Worm (Caenorhabditis elegans): Measurements from ENCODE around the gene spt-5.
A peak's percentile ranks its signal among the peaks of the same experiment; 100 is the strongest.

The spt-5 gene

DNA sequence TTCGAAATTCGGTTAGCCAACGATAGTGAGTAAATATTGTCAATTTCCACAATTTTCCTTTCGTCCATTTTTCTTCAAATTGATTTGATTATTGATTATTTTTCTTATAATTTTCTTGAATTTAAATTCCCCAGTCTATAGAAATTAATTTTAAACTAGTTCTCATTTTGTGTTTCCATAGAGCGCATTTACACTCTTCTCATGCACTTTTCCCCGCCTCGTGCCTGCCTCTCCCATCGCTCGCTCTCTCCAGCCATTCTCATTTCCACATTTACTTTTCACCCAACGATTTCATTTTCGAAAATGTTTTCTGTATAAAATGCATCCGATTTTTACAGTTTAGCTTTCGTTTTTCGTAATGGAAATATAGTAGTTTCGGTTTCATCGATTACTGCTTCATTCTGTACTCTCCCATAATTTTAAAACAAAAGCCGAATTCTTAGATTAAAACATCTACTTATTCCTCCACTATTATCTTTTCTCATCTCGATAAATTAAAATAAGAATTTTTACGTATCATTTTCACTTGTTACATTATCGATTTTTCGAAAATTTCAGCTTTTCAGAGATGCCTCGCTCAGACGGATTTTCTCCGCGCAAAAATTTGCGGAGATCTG, 27.7 kb downstream of the spt-5 start, which contains the start of gene lex-1 (continued):
- TF ChIP-seq mbf-1 (tag; optimal IDR thresholded peaks at IDR 0.05), result no peak
- no peak for TF ChIP-seq sma-3 (GFP tag; optimal IDR thresholded peaks at IDR 0.05)
- no peak for TF ChIP-seq nhr-237 (tag; optimal IDR thresholded peaks at IDR 0.05)
- no peak for TF ChIP-seq alr-1 (tag; optimal IDR thresholded peaks at IDR 0.05)
- peak; percentile 71 for TF ChIP-seq nhr-129 (tag; optimal IDR thresholded peaks at IDR 0.05)
- no peak for TF ChIP-seq ama-1 (optimal IDR thresholded peaks at IDR 0.05)
- no peak for TF ChIP-seq ztf-1 (GFP tag; conservative IDR thresholded peaks at IDR 0.05)
- TF ChIP-seq F13H6.1 (tag; optimal IDR thresholded peaks at IDR 0.05), result no peak
- peak in 1 of 2 experiments; percentile 66 for TF ChIP-seq lsy-2 (tag; optimal IDR thresholded peaks at IDR 0.05)

DNA sequence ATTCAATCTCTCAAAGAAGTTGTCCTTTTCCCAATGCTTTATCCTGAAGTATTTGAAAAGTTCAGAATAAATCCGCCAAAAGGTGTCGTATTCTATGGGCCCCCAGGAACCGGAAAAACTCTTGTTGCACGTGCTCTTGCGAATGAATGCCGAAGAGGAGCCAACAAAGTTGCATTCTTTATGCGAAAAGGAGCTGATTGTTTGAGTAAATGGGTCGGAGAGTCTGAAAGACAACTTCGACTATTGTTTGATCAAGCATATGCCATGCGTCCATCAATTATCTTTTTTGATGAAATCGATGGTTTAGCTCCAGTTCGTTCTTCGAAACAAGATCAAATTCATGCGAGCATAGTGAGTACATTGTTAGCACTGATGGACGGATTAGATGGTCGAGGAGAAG, 29.5 kb downstream of the spt-5 start:
- TF ChIP-seq snpc-4 (tag; optimal IDR thresholded peaks at IDR 0.05) (no peak), unc-55 (GFP tag; optimal IDR thresholded peaks at IDR 0.05) (no peak), nhr-12 (tag; optimal IDR thresholded peaks at IDR 0.05) (no peak)

DNA sequence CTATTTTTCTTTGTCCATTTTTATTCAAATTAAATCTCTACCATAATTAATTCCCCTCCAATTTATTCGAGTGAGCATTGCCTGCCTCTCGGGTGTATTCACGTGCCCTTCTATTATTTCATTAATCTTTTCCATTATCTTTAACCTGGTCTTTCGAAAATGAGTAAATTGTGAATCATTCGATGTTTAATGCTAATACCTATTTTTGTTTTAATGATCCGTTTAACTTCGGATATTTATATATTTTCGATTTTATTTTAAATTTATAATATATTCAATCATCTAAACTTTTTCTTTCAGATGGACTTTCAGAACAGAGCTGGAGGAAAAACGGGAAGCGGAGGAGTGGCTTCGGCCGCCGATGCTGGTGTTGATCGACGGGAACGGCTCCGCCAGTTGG, 32.9 kb downstream of the spt-5 start, which contains the start of gene repo-1:
Gene repo-1 (plus strand): TSS at position 301 of the 400 bp plus-strand sequence.
- TF ChIP-seq sem-4 (tag; optimal IDR thresholded peaks at IDR 0.05) (no peak), R02D3.7 (tag; optimal IDR thresholded peaks at IDR 0.05) (no peak), Y55F3AM.14 (GFP tag; optimal IDR thresholded peaks at IDR 0.05) (no peak), ztf-1 (GFP tag; conservative IDR thresholded peaks at IDR 0.05) (no peak), C34F6.9 (tag; optimal IDR thresholded peaks at IDR 0.05) (no peak), skn-1 (tag; optimal IDR thresholded peaks at IDR 0.05) (no peak), nhr-21 (tag; optimal IDR thresholded peaks at IDR 0.05) (no peak), elt-1 (tag; optimal IDR thresholded peaks at IDR 0.05) (no peak), egl-27 (tag; optimal IDR thresholded peaks at IDR 0.05) (no peak), ceh-16 (tag; optimal IDR thresholded peaks at IDR 0.05) (no peak), sma-9 (GFP tag; optimal IDR thresholded peaks at IDR 0.05) (no peak), sma-9 (tag; optimal IDR thresholded peaks at IDR 0.05) (no peak), ama-1 (optimal IDR thresholded peaks at IDR 0.05) (no peak), nhr-12 (tag; optimal IDR thresholded peaks at IDR 0.05) (no peak), lin-39 (tag; optimal IDR thresholded peaks at IDR 0.05) (no peak), nhr-129 (tag; optimal IDR thresholded peaks at IDR 0.05) (no peak), nhr-237 (tag; optimal IDR thresholded peaks at IDR 0.05) (no peak), snpc-4 (tag; optimal IDR thresholded peaks at IDR 0.05) (no peak), nhr-25 (tag; optimal IDR thresholded peaks at IDR 0.05) (no peak), gmeb-1 (tag; optimal IDR thresholded peaks at IDR 0.05) (no peak), mab-5 (tag; optimal IDR thresholded peaks at IDR 0.05) (no peak)

- TF ChIP-seq ztf-11 (tag; optimal IDR thresholded peaks at IDR 0.05) (no peak), nhr-129 (tag; optimal IDR thresholded peaks at IDR 0.05) (peak; percentile 3)
Observed at ce11 chrIV:12084587-12084986, 33.3 kb downstream of the spt-5 start.

DNA sequence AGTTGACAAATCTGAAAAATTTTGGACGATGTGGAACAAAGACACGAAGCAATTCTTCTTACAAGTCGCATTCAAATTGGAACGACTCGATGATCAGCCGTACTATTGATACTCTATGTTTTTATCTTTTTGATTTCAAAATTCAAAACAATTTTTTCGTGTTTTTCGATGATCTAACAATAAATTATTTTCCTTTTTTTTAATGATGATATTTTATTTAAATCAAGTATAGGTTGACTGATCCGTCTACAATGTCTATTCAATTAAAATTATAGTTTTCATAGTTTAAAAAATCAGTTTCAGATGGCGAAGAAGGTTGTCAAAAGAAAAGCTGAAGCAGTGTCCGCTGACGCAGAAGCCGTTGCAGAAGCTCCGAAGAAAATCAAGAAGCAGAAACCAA, 33.8 kb downstream of the spt-5 start, which contains the start of gene rbm-34:
Gene rbm-34 (plus strand): TSS at position 301 of the 400 bp plus-strand sequence.
- TF ChIP-seq lin-11 (tag; optimal IDR thresholded peaks at IDR 0.05) (no peak), sma-3 (GFP tag; optimal IDR thresholded peaks at IDR 0.05) (no peak), nhr-25 (tag; optimal IDR thresholded peaks at IDR 0.05) (no peak), nhr-237 (tag; optimal IDR thresholded peaks at IDR 0.05) (no peak), sma-9 (GFP tag; optimal IDR thresholded peaks at IDR 0.05) (no peak), sma-9 (tag; optimal IDR thresholded peaks at IDR 0.05) (no peak), mab-5 (tag; optimal IDR thresholded peaks at IDR 0.05) (no peak), unc-39 (tag; optimal IDR thresholded peaks at IDR 0.05) (no peak), elt-3 (tag; optimal IDR thresholded peaks at IDR 0.05) (no peak), zag-1 (tag; optimal IDR thresholded peaks at IDR 0.05) (no peak), Y55F3AM.14 (GFP tag; optimal IDR thresholded peaks at IDR 0.05) (no peak), gmeb-1 (tag; optimal IDR thresholded peaks at IDR 0.05) (no peak), aly-2 (tag; optimal IDR thresholded peaks at IDR 0.05) (no peak)

DNA sequence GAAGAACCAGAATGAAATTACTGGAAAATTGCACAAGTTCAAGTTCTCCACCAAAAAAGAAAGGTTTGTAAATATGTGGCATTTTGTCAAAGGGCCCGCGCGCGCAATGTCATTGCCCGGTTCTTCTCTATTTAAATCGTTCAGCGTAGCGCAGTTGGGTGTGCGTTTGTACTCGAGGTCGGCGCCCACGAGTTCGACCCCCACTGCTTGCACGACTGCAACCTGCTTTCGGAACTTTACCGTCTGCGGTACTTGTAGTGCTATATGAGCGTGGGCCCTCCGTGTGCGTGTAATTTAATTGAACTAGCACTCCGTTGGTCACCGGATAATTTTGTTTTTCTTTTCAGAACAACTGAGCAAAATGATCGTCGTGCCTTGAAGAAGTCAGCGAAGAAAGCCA, 35.2 kb downstream of the spt-5 start:
- TF ChIP-seq nhr-129 (tag; optimal IDR thresholded peaks at IDR 0.05), result peak; percentile 95
- no peak for TF ChIP-seq dmd-4 (tag; optimal IDR thresholded peaks at IDR 0.05)
- TF ChIP-seq lin-39 (tag; optimal IDR thresholded peaks at IDR 0.05), result no peak
- TF ChIP-seq R02D3.7 (tag; optimal IDR thresholded peaks at IDR 0.05), result no peak
- peak; percentile 10 for TF ChIP-seq lin-11 (tag; optimal IDR thresholded peaks at IDR 0.05)
- peak; percentile 70 for TF ChIP-seq gmeb-1 (tag; optimal IDR thresholded peaks at IDR 0.05)
- TF ChIP-seq ama-1 (optimal IDR thresholded peaks at IDR 0.05), result no peak
- no peak for TF ChIP-seq peb-1 (tag; optimal IDR thresholded peaks at IDR 0.05)
- TF ChIP-seq egl-27 (tag; optimal IDR thresholded peaks at IDR 0.05), result peak; percentile 49
- TF ChIP-seq nhr-237 (tag; optimal IDR thresholded peaks at IDR 0.05), result no peak
- TF ChIP-seq ZK546.5 (tag; optimal IDR thresholded peaks at IDR 0.05), result no peak
- no peak for TF ChIP-seq snpc-4 (tag; optimal IDR thresholded peaks at IDR 0.05)
- no peak for TF ChIP-seq ztf-4 (tag; optimal IDR thresholded peaks at IDR 0.05)
- TF ChIP-seq nhr-6 (tag; optimal IDR thresholded peaks at IDR 0.05), result no peak
- peak; percentile 64 for TF ChIP-seq C34F6.9 (tag; optimal IDR thresholded peaks at IDR 0.05)
- no peak for TF ChIP-seq ztf-11 (tag; optimal IDR thresholded peaks at IDR 0.05)
- peak; percentile 76 for TF ChIP-seq sma-3 (GFP tag; optimal IDR thresholded peaks at IDR 0.05)
- TF ChIP-seq nhr-10 (tag; optimal IDR thresholded peaks at IDR 0.05), result no peak
- no peak for TF ChIP-seq mbf-1 (tag; optimal IDR thresholded peaks at IDR 0.05)
- peak; percentile 52 for TF ChIP-seq nhr-21 (tag; optimal IDR thresholded peaks at IDR 0.05)
- no peak for TF ChIP-seq skn-1 (tag; optimal IDR thresholded peaks at IDR 0.05)
- TF ChIP-seq nhr-23 (tag; optimal IDR thresholded peaks at IDR 0.05), result no peak
- TF ChIP-seq nhr-25 (tag; optimal IDR thresholded peaks at IDR 0.05), result peak; percentile 50
- no peak for TF ChIP-seq unc-62 (GFP tag; optimal IDR thresholded peaks at IDR 0.05)
- no peak for TF ChIP-seq aly-2 (tag; optimal IDR thresholded peaks at IDR 0.05)
